Fruit fly (Drosophila melanogaster): ENCODE data around the gene CG31606.

CG31606 gene

dm6 chr2L:8126849-8127602 lies 20.4 kb upstream of the CG31606 start, which contains the start of the genes CG12375 and CG8668:
TSS of gene CG12375 (minus strand) at chr2L:8126890.
TSS of gene CG8668 (plus strand) at chr2L:8127001.
- TF ChIP-seq Vsx2 (GFP tag; optimal IDR thresholded peaks at IDR 0.05; ENCODE audit: partially characterized antibody) = peak; percentile 38
- TF ChIP-seq lola (GFP tag; optimal IDR thresholded peaks at IDR 0.05) = no peak
- TF ChIP-seq Hr83 (GFP tag; optimal IDR thresholded peaks at IDR 0.05; ENCODE audit: poor library complexity, severe bottlenecking) = peak; percentile 9
- peak; percentile 49 for TF ChIP-seq Jra (GFP tag; optimal IDR thresholded peaks at IDR 0.05)
- no peak for TF ChIP-seq Mio (GFP tag; optimal IDR thresholded peaks at IDR 0.05)
- no peak for TF ChIP-seq HLH106 (tag; optimal IDR thresholded peaks at IDR 0.05)
- TF ChIP-seq GATAd (GFP tag; optimal IDR thresholded peaks at IDR 0.05) = no peak
- no peak for TF ChIP-seq usp (GFP tag; optimal IDR thresholded peaks at IDR 0.05)
- TF ChIP-seq dl (GFP tag; optimal IDR thresholded peaks at IDR 0.05; ENCODE audit: insufficient read depth in 1 of 2, partially characterized antibody in 2 of 2) = no peak
- no peak for TF ChIP-seq Hr78 (GFP tag; optimal IDR thresholded peaks at IDR 0.05)
- TF ChIP-seq CG9705 (GFP tag; optimal IDR thresholded peaks at IDR 0.05) = no peak
- no peak for TF ChIP-seq sage (GFP tag; optimal IDR thresholded peaks at IDR 0.05)
- no peak for TF ChIP-seq CrebA (GFP tag; optimal IDR thresholded peaks at IDR 0.05; ENCODE audit: borderline replicate concordance)
- TF ChIP-seq Hnf4 (GFP tag; optimal IDR thresholded peaks at IDR 0.05) = peak; percentile 75
- no peak for TF ChIP-seq tai (GFP tag; optimal IDR thresholded peaks at IDR 0.05)
- TF ChIP-seq fru (GFP tag; optimal IDR thresholded peaks at IDR 0.05) = no peak
- TF ChIP-seq jim (GFP tag; optimal IDR thresholded peaks at IDR 0.05) = no peak
- TF ChIP-seq brk (GFP tag; optimal IDR thresholded peaks at IDR 0.05) = no peak
- no peak for TF ChIP-seq OdsH (GFP tag; optimal IDR thresholded peaks at IDR 0.05)
- TF ChIP-seq dmrt93B (GFP tag; optimal IDR thresholded peaks at IDR 0.05) = no peak
- TF ChIP-seq h (GFP tag; optimal IDR thresholded peaks at IDR 0.05) = no peak
- TF ChIP-seq br (GFP tag; optimal IDR thresholded peaks at IDR 0.05) = no peak
- no peak for TF ChIP-seq sv (GFP tag; optimal IDR thresholded peaks at IDR 0.05)
- TF ChIP-seq ey (GFP tag; optimal IDR thresholded peaks at IDR 0.05) = peak; percentile 7
- no peak for TF ChIP-seq dsf (GFP tag; optimal IDR thresholded peaks at IDR 0.05; ENCODE audit: borderline replicate concordance)
- TF ChIP-seq Abd-B (GFP tag; optimal IDR thresholded peaks at IDR 0.05) = no peak
- no peak for TF ChIP-seq pan (optimal IDR thresholded peaks at IDR 0.05)
- no peak for TF ChIP-seq foxo (GFP tag; optimal IDR thresholded peaks at IDR 0.05)
- TF ChIP-seq Dfd (GFP tag; optimal IDR thresholded peaks at IDR 0.05) = no peak
- TF ChIP-seq CG32264 (GFP tag; optimal IDR thresholded peaks at IDR 0.05) = no peak
- TF ChIP-seq Myc (optimal IDR thresholded peaks at IDR 0.05) = no peak
- TF ChIP-seq Rel (GFP tag; optimal IDR thresholded peaks at IDR 0.05) = no peak
- peak; percentile 95 for TF ChIP-seq Rel (tag; optimal IDR thresholded peaks at IDR 0.05)
- no peak for TF ChIP-seq N (GFP tag; optimal IDR thresholded peaks at IDR 0.05)
- TF ChIP-seq Sp1 (GFP tag; optimal IDR thresholded peaks at IDR 0.05) = peak; percentile 2
- no peak for TF ChIP-seq Dif (GFP tag; optimal IDR thresholded peaks at IDR 0.05; ENCODE audit: partially characterized antibody)
- no peak for TF ChIP-seq rgr (GFP tag; optimal IDR thresholded peaks at IDR 0.05)
- TF ChIP-seq woc (GFP tag; optimal IDR thresholded peaks at IDR 0.05) = no peak
- TF ChIP-seq psq (GFP tag; optimal IDR thresholded peaks at IDR 0.05) = no peak

- TF ChIP-seq N (GFP tag; optimal IDR thresholded peaks at IDR 0.05) = no peak
- no peak for TF ChIP-seq br (GFP tag; optimal IDR thresholded peaks at IDR 0.05)
- TF ChIP-seq h (GFP tag; optimal IDR thresholded peaks at IDR 0.05) = no peak
- no peak for TF ChIP-seq Myc (optimal IDR thresholded peaks at IDR 0.05)
- TF ChIP-seq ey (GFP tag; optimal IDR thresholded peaks at IDR 0.05) = no peak
- no peak for TF ChIP-seq sv (GFP tag; optimal IDR thresholded peaks at IDR 0.05)
- TF ChIP-seq psq (GFP tag; optimal IDR thresholded peaks at IDR 0.05) = no peak
- TF ChIP-seq tai (GFP tag; optimal IDR thresholded peaks at IDR 0.05) = no peak
- no peak for TF ChIP-seq dmrt93B (GFP tag; optimal IDR thresholded peaks at IDR 0.05)
- TF ChIP-seq brk (GFP tag; optimal IDR thresholded peaks at IDR 0.05) = no peak
- no peak for TF ChIP-seq Hnf4 (GFP tag; optimal IDR thresholded peaks at IDR 0.05)
- TF ChIP-seq pan (optimal IDR thresholded peaks at IDR 0.05) = no peak
- TF ChIP-seq Hr83 (GFP tag; optimal IDR thresholded peaks at IDR 0.05; ENCODE audit: poor library complexity, severe bottlenecking) = no peak
- no peak for TF ChIP-seq Abd-B (GFP tag; optimal IDR thresholded peaks at IDR 0.05)
- no peak for TF ChIP-seq Mio (GFP tag; optimal IDR thresholded peaks at IDR 0.05)
- no peak for TF ChIP-seq dl (GFP tag; optimal IDR thresholded peaks at IDR 0.05; ENCODE audit: insufficient read depth in 1 of 2, partially characterized antibody in 2 of 2)
Measured at dm6 chr2L:8128911-8129310, 18.5 kb upstream of the CG31606 start.

Data from whole organism, wandering third instar larva.